Worm (Caenorhabditis elegans): Measurements from ENCODE around the gene kin-18.

Gene kin-18

DNA sequence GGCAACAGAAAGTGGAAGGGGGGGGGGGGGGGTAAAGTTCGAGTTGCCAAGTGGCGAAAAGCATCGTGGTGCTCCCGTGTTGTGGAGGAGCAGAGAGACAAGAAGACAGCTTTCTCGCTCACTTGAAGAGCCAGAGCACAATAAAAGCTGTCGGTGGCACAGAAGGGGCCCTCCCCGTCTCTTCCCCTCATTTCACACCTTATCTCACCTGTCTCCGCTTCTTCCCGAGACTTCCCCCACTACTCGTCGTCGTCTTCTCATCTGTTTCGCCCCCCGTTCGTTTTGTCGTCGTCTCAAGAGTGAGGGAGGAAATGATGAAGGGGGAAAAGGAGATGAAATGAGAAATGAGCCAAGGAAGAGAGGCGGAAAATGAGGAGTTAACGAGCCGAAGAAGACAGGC is 20.0 kb downstream of the kin-18 start:
- TF ChIP-seq ceh-34 (tag; optimal IDR thresholded peaks at IDR 0.05) (peak; percentile 38), ceh-19 (GFP tag; optimal IDR thresholded peaks at IDR 0.05) (peak; percentile 48), elt-2 (tag; optimal IDR thresholded peaks at IDR 0.05) (no peak), ama-1 (optimal IDR thresholded peaks at IDR 0.05) (no peak), sdc-2 (tag; optimal IDR thresholded peaks at IDR 0.05) (peak; percentile 28), pag-3 (tag; optimal IDR thresholded peaks at IDR 0.05; ENCODE audit: borderline replicate concordance) (no peak), pqm-1 (tag; optimal IDR thresholded peaks at IDR 0.05) (no peak), dve-1 (tag; optimal IDR thresholded peaks at IDR 0.05) (no peak), ceh-9 (tag; optimal IDR thresholded peaks at IDR 0.05) (no peak), tbx-2 (tag; optimal IDR thresholded peaks at IDR 0.05) (peak; percentile 73), nhr-232 (tag; optimal IDR thresholded peaks at IDR 0.05) (peak; percentile 5), C08G9.2 (tag; optimal IDR thresholded peaks at IDR 0.05) (peak; percentile 32), pros-1 (tag; optimal IDR thresholded peaks at IDR 0.05) (no peak), pha-4 (tag; optimal IDR thresholded peaks at IDR 0.05) (no peak), hlh-13 (GFP tag; optimal IDR thresholded peaks at IDR 0.05) (no peak), ceh-24 (tag; optimal IDR thresholded peaks at IDR 0.05) (no peak), hlh-15 (tag; optimal IDR thresholded peaks at IDR 0.05) (no peak), pat-9 (tag; optimal IDR thresholded peaks at IDR 0.05) (peak; percentile 35), ets-4 (tag; optimal IDR thresholded peaks at IDR 0.05) (no peak), F13H6.1 (tag; optimal IDR thresholded peaks at IDR 0.05) (no peak), unc-3 (GFP tag; conservative IDR thresholded peaks at IDR 0.05) (no peak), unc-3 (tag; optimal IDR thresholded peaks at IDR 0.05) (no peak), C38D4.7 (GFP tag; optimal IDR thresholded peaks at IDR 0.05) (peak; percentile 12), nfya-1 (tag; optimal IDR thresholded peaks at IDR 0.05) (peak; percentile 14), fkh-6 (tag; optimal IDR thresholded peaks at IDR 0.05) (no peak), rnt-1 (tag; optimal IDR thresholded peaks at IDR 0.05) (peak; percentile 49), unc-55 (GFP tag; optimal IDR thresholded peaks at IDR 0.05) (peak; percentile 36), tbx-7 (tag; optimal IDR thresholded peaks at IDR 0.05) (no peak), ceh-45 (GFP tag; IDR thresholded peaks at IDR 0.05) (no peak), sox-4 (tag; optimal IDR thresholded peaks at IDR 0.05) (peak; percentile 41), pax-1 (tag; optimal IDR thresholded peaks at IDR 0.05) (no peak), ceh-31 (tag; optimal IDR thresholded peaks at IDR 0.05) (peak; percentile 40), unc-86 (tag; optimal IDR thresholded peaks at IDR 0.05) (no peak), ceh-18 (tag; optimal IDR thresholded peaks at IDR 0.05) (peak; percentile 79), K02D7.2 (tag; optimal IDR thresholded peaks at IDR 0.05) (no peak)

DNA sequence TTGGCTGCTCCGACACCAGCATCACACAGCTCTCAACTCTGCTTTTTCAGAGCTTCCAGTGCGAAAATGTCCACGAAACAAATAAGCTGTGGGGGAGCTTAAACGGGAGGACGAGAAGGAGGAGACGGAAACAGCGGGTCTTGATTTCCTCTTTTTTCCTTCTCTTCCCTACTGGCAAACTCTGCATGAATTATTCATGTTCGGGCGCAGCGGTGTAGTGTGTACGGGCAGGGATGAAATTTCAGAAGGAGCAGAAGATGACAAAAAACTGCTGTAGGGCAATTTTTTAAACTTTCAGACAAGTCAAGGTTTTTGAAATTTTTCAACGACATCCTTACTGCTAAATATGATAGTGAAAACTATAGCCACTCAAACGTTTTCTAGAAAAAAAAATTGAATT is 20.9 kb downstream of the kin-18 start:
- TF ChIP-seq F13H6.1 (tag; optimal IDR thresholded peaks at IDR 0.05) (no peak), che-1 (tag; optimal IDR thresholded peaks at IDR 0.05) (no peak), ttx-3 (tag; optimal IDR thresholded peaks at IDR 0.05) (no peak), odd-2 (tag; optimal IDR thresholded peaks at IDR 0.05) (no peak), ceh-14 (tag; optimal IDR thresholded peaks at IDR 0.05) (no peak), unc-86 (tag; optimal IDR thresholded peaks at IDR 0.05) (peak; percentile 17), ztf-16 (tag; optimal IDR thresholded peaks at IDR 0.05) (no peak), npax-4 (tag; optimal IDR thresholded peaks at IDR 0.05) (no peak)

DNA sequence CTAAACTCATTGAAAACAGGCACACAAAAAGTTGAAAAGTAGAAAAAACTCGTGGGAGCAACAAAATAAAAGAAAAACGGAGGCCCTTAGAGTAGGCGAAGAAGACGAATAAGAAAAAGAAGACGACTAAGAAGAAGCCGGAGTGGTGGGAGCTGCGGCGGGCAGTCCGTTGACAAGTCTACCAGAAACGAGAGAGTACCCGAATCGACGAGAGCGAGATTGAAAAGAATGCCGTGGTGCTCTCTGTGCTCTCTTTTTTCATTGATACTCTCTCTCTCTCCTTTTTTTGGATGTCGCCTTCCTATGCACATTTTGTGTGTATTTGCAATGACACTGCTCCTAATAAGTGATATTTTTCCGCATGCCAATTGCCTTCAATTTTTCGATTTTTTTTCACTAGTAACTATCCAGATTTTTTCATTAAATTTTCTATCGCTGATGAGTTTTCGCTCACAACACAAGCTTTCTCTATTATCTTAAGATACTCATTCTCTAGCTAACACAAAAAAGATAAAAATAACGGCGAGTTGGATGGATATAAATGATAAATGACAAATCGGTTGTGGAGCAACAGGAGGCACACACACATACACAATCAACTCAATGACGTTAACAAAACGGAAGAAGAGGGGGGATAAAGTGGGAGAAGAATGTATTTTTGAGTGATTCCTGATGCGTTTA is 21.7 kb downstream of the kin-18 start:
- no peak for TF ChIP-seq ama-1 (optimal IDR thresholded peaks at IDR 0.05)
- TF ChIP-seq ref-2 (tag; optimal IDR thresholded peaks at IDR 0.05): no peak
- no peak for TF ChIP-seq C38D4.7 (GFP tag; optimal IDR thresholded peaks at IDR 0.05)
- TF ChIP-seq sox-2 (GFP tag; IDR thresholded peaks at IDR 0.05): no peak
- TF ChIP-seq sdc-2 (tag; optimal IDR thresholded peaks at IDR 0.05): no peak
- TF ChIP-seq elt-4 (tag; optimal IDR thresholded peaks at IDR 0.05): no peak
- peak; percentile 49 for TF ChIP-seq unc-42 (tag; optimal IDR thresholded peaks at IDR 0.05)
- no peak for TF ChIP-seq ets-4 (tag; optimal IDR thresholded peaks at IDR 0.05)
- TF ChIP-seq nfya-1 (tag; optimal IDR thresholded peaks at IDR 0.05): peak; percentile 43
- peak; percentile 11 for TF ChIP-seq hlh-6 (tag; optimal IDR thresholded peaks at IDR 0.05)
- TF ChIP-seq ceh-31 (tag; optimal IDR thresholded peaks at IDR 0.05): peak; percentile 24
- TF ChIP-seq rnt-1 (tag; optimal IDR thresholded peaks at IDR 0.05): no peak
- no peak for TF ChIP-seq mec-3 (tag; optimal IDR thresholded peaks at IDR 0.05; ENCODE audit: borderline replicate concordance)
- no peak for TF ChIP-seq ahr-1 (tag; optimal IDR thresholded peaks at IDR 0.05)
- no peak for TF ChIP-seq ceh-30 (tag; optimal IDR thresholded peaks at IDR 0.05)
- no peak for TF ChIP-seq hlh-8 (tag; optimal IDR thresholded peaks at IDR 0.05)
- TF ChIP-seq K02D7.2 (tag; optimal IDR thresholded peaks at IDR 0.05): no peak
- TF ChIP-seq ceh-24 (tag; optimal IDR thresholded peaks at IDR 0.05): no peak
